Worm (Caenorhabditis elegans) whole organism, young adult: Measurements from ENCODE around the gene C45G9.8.
A peak's percentile ranks its signal among the peaks of the same experiment; 100 is the strongest.

Experiments used
- F39B2.1 ChIP-seq: fragments of 200-800 bp; sonication (Bioruptor generic); IDR thresholded peaks from 2 replicates; pipeline ENCODE4 v1.3.6; 2022; ENCODE audit warnings: missing genetic modification reagents, missing genetic modification characterization, missing compliant biosample characterization
- T07F8.4 ChIP-seq: sonication (generic microtip); optimal IDR thresholded peaks from 2 replicates; lab custom pipeline; 2016; ENCODE audit warnings: mild to moderate bottlenecking, missing genetic modification characterization, moderate library complexity, missing compliant biosample characterization
- dox-1 ChIP-seq: fragments of 200-800 bp; sonication (Bioruptor generic); IDR thresholded peaks from 2 replicates; pipeline ENCODE4 v1.3.6; 2022; ENCODE audit warnings: missing genetic modification reagents, missing genetic modification characterization, missing compliant biosample characterization
- hmg-1.2 ChIP-seq: fragments of 200-800 bp; sonication (Bioruptor generic); IDR thresholded peaks from 2 replicates; pipeline ENCODE4 v1.3.6; 2022; ENCODE audit warnings: missing genetic modification reagents, missing genetic modification characterization, missing compliant biosample characterization
- lin-35 ChIP-seq, 3 experiments: fragments of 150-350 bp in 2 of 3; sonication (generic microtip) in 1 of 3; optimal IDR thresholded peaks; 2 replicates each; lab custom pipeline; 2014 to 2018; ENCODE audit warnings: missing biosample characterization in 3 of 3, missing genetic modification characterization in 3 of 3, missing genetic modification reagents in 3 of 3
- nhr-27 ChIP-seq: fragments of 200-800 bp; sonication (Bioruptor generic); optimal IDR thresholded peaks from 2 replicates; lab custom pipeline; 2018; ENCODE audit warnings: mild to moderate bottlenecking, missing genetic modification characterization, moderate library complexity, missing compliant biosample characterization
- nhr-90 ChIP-seq: sonication (generic microtip); optimal IDR thresholded peaks from 2 replicates; lab custom pipeline; 2016; ENCODE audit warnings: missing genotype, mild to moderate bottlenecking, missing genetic modification characterization, missing compliant biosample characterization
- pha-4 ChIP-seq: fragments of 150-350 bp; sonication (generic microtip); optimal IDR thresholded peaks from 2 replicates; lab custom pipeline; 2014; ENCODE audit warnings: missing biosample characterization, missing genetic modification reagents, missing genetic modification characterization
- rec-8 ChIP-seq, 2 experiments: sonication (generic microtip); optimal IDR thresholded peaks; 2 replicates each; lab custom pipeline; 2016; ENCODE audit warnings: mild to moderate bottlenecking in 2 of 2, missing genetic modification characterization in 2 of 2, missing genetic modification reagents in 2 of 2, missing genotype in 2 of 2, missing biosample characterization in 1 of 2, missing compliant biosample characterization in 1 of 2, moderate library complexity in 1 of 2
- repo-1 ChIP-seq: sonication (generic microtip); optimal IDR thresholded peaks from 2 replicates; lab custom pipeline; 2017; ENCODE audit warnings: mild to moderate bottlenecking, missing genetic modification characterization, missing compliant biosample characterization
- snpc-4 ChIP-seq, 5 experiments: fragments of 150-350 bp in 1 of 5; sonication (generic microtip) in 4 of 5; optimal IDR thresholded peaks; 2 replicates each; lab custom pipeline; 2014 to 2018; ENCODE audit warnings: missing genetic modification characterization in 5 of 5, missing biosample characterization in 3 of 5, antibody characterized with exemption in 2 of 5, mild to moderate bottlenecking in 2 of 5, missing compliant biosample characterization in 2 of 5, missing genotype in 2 of 5, moderate library complexity in 2 of 5, missing genetic modification reagents in 1 of 5
- somi-1 ChIP-seq: fragments of 200-800 bp; sonication (Bioruptor generic); optimal IDR thresholded peaks from 2 replicates; lab custom pipeline; 2018; ENCODE audit warnings: mild to moderate bottlenecking, missing genetic modification characterization, missing compliant biosample characterization
- unc-62 ChIP-seq: fragments of 150-350 bp; optimal IDR thresholded peaks from 2 replicates; lab custom pipeline; 2014; ENCODE audit warnings: missing biosample characterization, missing genetic modification reagents, missing genetic modification characterization
- ztf-6 ChIP-seq: fragments of 200-800 bp; sonication (Bioruptor generic); IDR thresholded peaks from 2 replicates; pipeline ENCODE4 v1.3.6; 2022; ENCODE audit warnings: missing genetic modification reagents, missing genetic modification characterization, missing compliant biosample characterization

DNA sequence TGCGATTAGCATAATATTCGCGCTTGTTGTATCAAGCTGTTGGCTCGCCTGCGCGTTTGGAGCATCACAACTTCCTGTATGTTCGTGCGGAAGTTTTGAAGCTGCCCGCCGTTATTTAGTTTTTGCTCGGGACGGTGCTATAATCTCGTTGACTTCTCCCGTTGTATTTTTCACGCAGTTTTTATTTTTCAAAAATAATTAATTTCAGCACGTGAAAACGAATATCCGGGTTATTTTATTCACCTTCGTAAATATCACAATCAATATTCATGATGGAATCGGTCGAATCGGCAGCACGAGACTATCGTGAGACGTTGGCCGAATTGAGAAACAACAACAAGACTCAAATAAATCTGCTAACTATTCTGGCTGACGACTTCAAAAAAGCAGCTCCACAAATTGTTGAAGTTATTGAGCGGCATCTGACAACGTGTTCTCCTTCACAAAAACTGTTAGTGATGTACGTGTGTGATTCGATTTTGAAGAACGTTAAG is 28.3 kb downstream of the C45G9.8 start:
- peak; percentile 66 for TF ChIP-seq dox-1 (GFP tag; lab: Robert Waterston, UW)
- TF ChIP-seq snpc-4 (GFP tag; optimal IDR thresholded peaks at IDR 0.05; lab: Kevin White, UChicago), result no peak
- TF ChIP-seq snpc-4 (tag; optimal IDR thresholded peaks at IDR 0.05; lab: Kevin White, UChicago), result peak in 2 of 4 experiments; percentile 26 to 43
- TF ChIP-seq unc-62 (GFP tag; lab: Kevin White, UChicago), result no peak
- TF ChIP-seq nhr-27 (tag; lab: Kevin White, UChicago), result no peak
- TF ChIP-seq repo-1, result peak; percentile 62
- peak in 1 of 3 experiments; percentile 20 for TF ChIP-seq lin-35 (GFP tag; optimal IDR thresholded peaks at IDR 0.05; lab: Kevin White, UChicago)
- TF ChIP-seq F39B2.1 (GFP tag; lab: Robert Waterston, UW), result 0 out of 2 replicates have a peak, but pooled peaks have one; percentile 58
- peak; percentile 27; the same call in 1 of the 2 replicates for TF ChIP-seq hmg-1.2 (GFP tag; lab: Robert Waterston, UW)
- TF ChIP-seq rec-8 (tag; optimal IDR thresholded peaks at IDR 0.05; lab: Kevin White, UChicago), result no peak
- no peak for TF ChIP-seq ztf-6 (GFP tag; lab: Robert Waterston, UW)
- peak; percentile 5 for TF ChIP-seq T07F8.4
- TF ChIP-seq somi-1 (GFP tag; lab: Kevin White, UChicago), result no peak
- peak; percentile 45 for TF ChIP-seq nhr-90 (tag; lab: Kevin White, UChicago)
- peak; percentile 2 for TF ChIP-seq pha-4 (tag; lab: Kevin White, UChicago)
